Fruit fly (Drosophila melanogaster): ENCODE measurements around the gene Fer1.

The Fer1 gene

DNA sequence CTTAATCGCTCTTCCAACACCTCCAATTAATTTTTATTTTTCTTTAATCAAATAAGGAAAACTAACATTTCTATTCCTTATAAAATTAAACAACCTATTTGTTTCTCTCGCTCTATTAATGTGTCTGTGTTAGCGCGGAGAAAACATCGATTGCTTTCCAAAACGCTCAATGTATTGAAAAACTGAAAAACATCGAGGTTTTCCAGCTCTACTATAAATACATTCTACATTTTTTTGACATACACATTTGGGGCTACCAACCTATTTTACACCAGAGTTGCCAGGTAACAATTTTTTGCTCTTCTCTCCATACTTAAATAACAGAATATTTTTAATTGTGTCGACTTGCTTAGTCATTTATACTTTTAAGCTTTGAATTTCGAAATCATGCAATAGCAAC is 44.1 kb upstream of the Fer1 start:
- TF ChIP-seq foxo (GFP tag; optimal IDR thresholded peaks at IDR 0.05) = no peak
- no peak for TF ChIP-seq dmrt93B (GFP tag; optimal IDR thresholded peaks at IDR 0.05)

DNA sequence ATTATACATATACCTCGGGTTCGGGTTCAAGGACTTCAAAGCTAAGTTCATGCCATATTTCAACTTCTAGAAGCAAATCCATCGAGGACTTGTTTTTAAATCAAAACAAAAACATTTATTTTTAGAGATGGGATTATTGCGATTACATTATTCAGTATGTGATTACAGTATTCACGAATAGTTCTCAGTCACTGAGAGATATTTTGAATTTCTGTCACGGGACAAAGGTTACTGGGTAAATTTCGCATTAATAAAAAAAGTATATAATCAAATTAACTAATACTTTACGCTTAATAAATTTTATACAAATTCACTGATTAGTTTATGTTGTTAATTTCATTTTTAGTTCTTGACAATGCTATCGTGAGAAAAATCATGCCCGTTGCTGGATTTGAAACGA is 42.4 kb upstream of the Fer1 start:
- peak; percentile 46 for TF ChIP-seq HLH106 (tag; optimal IDR thresholded peaks at IDR 0.05)
- TF ChIP-seq woc (GFP tag; optimal IDR thresholded peaks at IDR 0.05) = peak; percentile 10
- peak; percentile 8 for TF ChIP-seq brk (GFP tag; optimal IDR thresholded peaks at IDR 0.05)
- TF ChIP-seq sage (GFP tag; optimal IDR thresholded peaks at IDR 0.05) = no peak
- peak; percentile 11 for TF ChIP-seq Hr83 (GFP tag; optimal IDR thresholded peaks at IDR 0.05; ENCODE audit: poor library complexity, severe bottlenecking)
- no peak for TF ChIP-seq Myc (optimal IDR thresholded peaks at IDR 0.05)
- no peak for TF ChIP-seq Jra (GFP tag; optimal IDR thresholded peaks at IDR 0.05)
- TF ChIP-seq Dif (GFP tag; optimal IDR thresholded peaks at IDR 0.05; ENCODE audit: partially characterized antibody) = no peak
- TF ChIP-seq Abd-B (GFP tag; optimal IDR thresholded peaks at IDR 0.05) = no peak
- peak in 1 of 2 experiments; percentile 18 for TF ChIP-seq foxo (GFP tag; optimal IDR thresholded peaks at IDR 0.05)
- TF ChIP-seq fru (GFP tag; optimal IDR thresholded peaks at IDR 0.05) = no peak
- TF ChIP-seq GATAd (GFP tag; optimal IDR thresholded peaks at IDR 0.05) = no peak
- no peak for TF ChIP-seq dmrt93B (GFP tag; optimal IDR thresholded peaks at IDR 0.05)
- no peak for TF ChIP-seq dl (GFP tag; optimal IDR thresholded peaks at IDR 0.05; ENCODE audit: insufficient read depth in 1 of 2, partially characterized antibody in 2 of 2)
- no peak for TF ChIP-seq Hr78 (GFP tag; optimal IDR thresholded peaks at IDR 0.05)
- no peak for TF ChIP-seq Mio (GFP tag; optimal IDR thresholded peaks at IDR 0.05)
- TF ChIP-seq ey (GFP tag; optimal IDR thresholded peaks at IDR 0.05) = peak; percentile 9
- no peak for TF ChIP-seq N (GFP tag; optimal IDR thresholded peaks at IDR 0.05)
- no peak for TF ChIP-seq br (GFP tag; optimal IDR thresholded peaks at IDR 0.05)
- TF ChIP-seq usp (GFP tag; optimal IDR thresholded peaks at IDR 0.05) = no peak
- TF ChIP-seq jim (GFP tag; optimal IDR thresholded peaks at IDR 0.05) = no peak
- TF ChIP-seq lola (GFP tag; optimal IDR thresholded peaks at IDR 0.05) = no peak
- TF ChIP-seq dsf (GFP tag; optimal IDR thresholded peaks at IDR 0.05; ENCODE audit: borderline replicate concordance) = no peak
- no peak for TF ChIP-seq CG9705 (GFP tag; optimal IDR thresholded peaks at IDR 0.05)

DNA sequence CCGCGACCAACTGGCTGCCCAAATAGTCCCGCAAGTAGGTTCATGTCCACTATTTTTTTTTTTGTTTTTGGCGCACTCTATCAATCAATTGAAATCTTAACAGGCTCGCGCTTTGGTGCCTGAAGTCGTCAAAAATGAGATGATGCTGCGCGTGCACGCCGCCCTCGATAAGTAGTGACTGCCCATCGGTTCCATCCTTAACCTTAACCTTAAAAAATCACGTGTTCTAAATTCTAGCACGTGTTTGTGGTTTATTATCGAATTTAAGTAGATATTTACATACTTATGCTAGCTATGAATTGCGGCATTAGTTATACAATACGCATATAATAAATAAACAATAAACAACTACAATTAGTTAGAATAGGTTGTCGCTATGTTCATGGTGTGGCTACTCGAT is 41.6 kb upstream of the Fer1 start:
- TF ChIP-seq rgr (GFP tag; optimal IDR thresholded peaks at IDR 0.05) = no peak
- TF ChIP-seq Myc (optimal IDR thresholded peaks at IDR 0.05) = peak; percentile 52

DNA sequence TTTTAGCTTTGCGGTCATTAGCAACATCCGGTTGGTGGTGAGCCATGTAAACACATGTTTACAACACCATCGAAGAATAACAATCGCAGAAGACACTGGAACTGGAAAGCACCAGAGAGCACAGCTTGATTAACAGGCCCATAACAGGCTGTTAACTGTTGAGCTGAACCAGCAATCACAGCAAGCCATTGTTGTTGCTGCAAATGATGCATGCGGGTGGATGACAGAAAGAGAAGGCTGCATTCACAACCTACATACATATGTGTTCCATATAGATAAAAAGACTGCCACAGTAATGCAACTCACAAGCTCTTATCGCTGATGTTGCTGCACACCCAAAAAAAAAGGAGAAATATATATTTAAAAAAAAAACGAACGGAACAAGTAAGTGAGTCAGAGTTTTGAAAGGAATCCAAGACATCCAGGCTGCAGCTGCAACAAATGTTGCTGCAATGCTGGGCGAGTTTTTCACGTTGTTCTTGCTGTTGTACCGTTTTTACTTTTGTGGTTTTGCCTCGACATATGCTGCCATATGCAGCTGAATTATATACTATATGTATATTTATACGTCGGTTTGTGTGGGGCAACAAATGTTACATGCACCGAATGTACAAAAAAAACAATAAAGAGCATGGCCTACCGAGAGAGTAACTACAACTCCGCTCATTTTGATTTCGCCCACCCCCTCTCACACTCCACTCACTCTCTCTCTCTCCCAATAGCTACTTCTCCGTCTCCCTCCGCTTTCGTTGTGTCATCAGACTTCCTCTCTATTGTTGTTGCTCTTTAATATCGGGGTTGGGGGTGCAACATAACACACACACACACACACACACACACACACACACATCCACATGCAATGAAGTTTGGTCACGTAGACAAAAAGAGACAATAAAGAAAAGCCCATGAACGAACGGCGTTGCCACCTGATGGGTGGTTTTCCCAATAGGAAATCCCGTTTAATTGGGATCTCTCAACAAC is 32.9 kb upstream of the Fer1 start:
- TF ChIP-seq Mio (GFP tag; optimal IDR thresholded peaks at IDR 0.05) (no peak), foxo (GFP tag; optimal IDR thresholded peaks at IDR 0.05) (no peak), CG32264 (GFP tag; optimal IDR thresholded peaks at IDR 0.05) (no peak), woc (GFP tag; optimal IDR thresholded peaks at IDR 0.05) (peak; percentile 2), h (GFP tag; optimal IDR thresholded peaks at IDR 0.05) (no peak), Dfd (GFP tag; optimal IDR thresholded peaks at IDR 0.05) (peak; percentile 23), dsf (GFP tag; optimal IDR thresholded peaks at IDR 0.05; ENCODE audit: borderline replicate concordance) (no peak), br (GFP tag; optimal IDR thresholded peaks at IDR 0.05) (no peak), dl (GFP tag; optimal IDR thresholded peaks at IDR 0.05; ENCODE audit: insufficient read depth in 1 of 2, partially characterized antibody in 2 of 2) (peak in 1 of 2 experiments; percentile 79), Hr78 (GFP tag; optimal IDR thresholded peaks at IDR 0.05) (no peak), brk (GFP tag; optimal IDR thresholded peaks at IDR 0.05) (no peak), tai (GFP tag; optimal IDR thresholded peaks at IDR 0.05) (no peak), sv (GFP tag; optimal IDR thresholded peaks at IDR 0.05) (no peak), usp (GFP tag; optimal IDR thresholded peaks at IDR 0.05) (no peak), Hr83 (GFP tag; optimal IDR thresholded peaks at IDR 0.05; ENCODE audit: poor library complexity, severe bottlenecking) (no peak), GATAd (GFP tag; optimal IDR thresholded peaks at IDR 0.05) (no peak), CG9705 (GFP tag; optimal IDR thresholded peaks at IDR 0.05) (no peak), ey (GFP tag; optimal IDR thresholded peaks at IDR 0.05) (no peak), pan (optimal IDR thresholded peaks at IDR 0.05) (no peak), Rel (GFP tag; optimal IDR thresholded peaks at IDR 0.05) (no peak), Rel (tag; optimal IDR thresholded peaks at IDR 0.05) (peak; percentile 0), OdsH (GFP tag; optimal IDR thresholded peaks at IDR 0.05) (no peak), N (GFP tag; optimal IDR thresholded peaks at IDR 0.05) (no peak), Dif (GFP tag; optimal IDR thresholded peaks at IDR 0.05; ENCODE audit: partially characterized antibody) (peak; percentile 72), jim (GFP tag; optimal IDR thresholded peaks at IDR 0.05) (no peak), Abd-B (GFP tag; optimal IDR thresholded peaks at IDR 0.05) (no peak), rgr (GFP tag; optimal IDR thresholded peaks at IDR 0.05) (no peak), Hnf4 (GFP tag; optimal IDR thresholded peaks at IDR 0.05) (no peak), Vsx2 (GFP tag; optimal IDR thresholded peaks at IDR 0.05; ENCODE audit: partially characterized antibody) (peak; percentile 11), CrebA (GFP tag; optimal IDR thresholded peaks at IDR 0.05; ENCODE audit: borderline replicate concordance) (no peak), Sp1 (GFP tag; optimal IDR thresholded peaks at IDR 0.05) (no peak), Jra (GFP tag; optimal IDR thresholded peaks at IDR 0.05) (no peak), dmrt93B (GFP tag; optimal IDR thresholded peaks at IDR 0.05) (no peak), psq (GFP tag; optimal IDR thresholded peaks at IDR 0.05) (peak; percentile 23), Myc (optimal IDR thresholded peaks at IDR 0.05) (no peak), sage (GFP tag; optimal IDR thresholded peaks at IDR 0.05) (peak; percentile 45), fru (GFP tag; optimal IDR thresholded peaks at IDR 0.05) (no peak)
